Fruit fly (Drosophila melanogaster): ENCODE data around the gene Naa30B.

The Naa30B gene

dm6 chr3L:1489523-1489922 lies 17.7 kb upstream of the Naa30B start, which contains the start of gene stet (continued):
- no peak for TF ChIP-seq z (GFP tag; IDR thresholded peaks at IDR 0.05)
- no peak for TF ChIP-seq Hr39 (optimal IDR thresholded peaks at IDR 0.05)
- TF ChIP-seq CG4730 (GFP tag; IDR thresholded peaks at IDR 0.05) = no peak
- TF ChIP-seq CG3995 (GFP tag; optimal IDR thresholded peaks at IDR 0.05) = no peak
- no peak for TF ChIP-seq Camta (GFP tag; optimal IDR thresholded peaks at IDR 0.05)
- 0 out of 3 replicates have a peak, but pooled peaks have one; percentile 18 for TF ChIP-seq Opbp (GFP tag; IDR thresholded peaks at IDR 0.05; ENCODE audit: partially characterized antibody)
- TF ChIP-seq CG18262 (tag; optimal IDR thresholded peaks at IDR 0.05) = no peak
- TF ChIP-seq CG7987 (GFP tag; optimal IDR thresholded peaks at IDR 0.05) = no peak
- peak; percentile 11 for TF ChIP-seq Ets97D (GFP tag; optimal IDR thresholded peaks at IDR 0.05)
- no peak for TF ChIP-seq schlank (tag; optimal IDR thresholded peaks at IDR 0.05)
- TF ChIP-seq Fer1 (GFP tag; optimal IDR thresholded peaks at IDR 0.05) = peak; percentile 27
- no peak for TF ChIP-seq C15 (GFP tag; IDR thresholded peaks at IDR 0.05)
- no peak for TF ChIP-seq Hmr (GFP tag; optimal IDR thresholded peaks at IDR 0.05)
- no peak for TF ChIP-seq Sry-δ (GFP tag; optimal IDR thresholded peaks at IDR 0.05)
- no peak for TF ChIP-seq CG9876 (GFP tag; optimal IDR thresholded peaks at IDR 0.05)
- TF ChIP-seq Oli (tag; optimal IDR thresholded peaks at IDR 0.05) = no peak
- TF ChIP-seq cato (GFP tag; optimal IDR thresholded peaks at IDR 0.05; ENCODE audit: borderline replicate concordance) = no peak
- no peak for TF ChIP-seq lab (GFP tag; optimal IDR thresholded peaks at IDR 0.05)
- TF ChIP-seq Neu2 (GFP tag; optimal IDR thresholded peaks at IDR 0.05; ENCODE audit: borderline replicate concordance) = no peak
- no peak for TF ChIP-seq danr (GFP tag; IDR thresholded peaks at IDR 0.05)
- TF ChIP-seq Spps (tag; optimal IDR thresholded peaks at IDR 0.05) = no peak
- TF ChIP-seq Eip74EF (GFP tag; optimal IDR thresholded peaks at IDR 0.05) = no peak
- no peak for TF ChIP-seq CG7372 (GFP tag; IDR thresholded peaks at IDR 0.05)
- no peak for TF ChIP-seq CG10209 (GFP tag; optimal IDR thresholded peaks at IDR 0.05)
- no peak for TF ChIP-seq CG11696 (GFP tag; IDR thresholded peaks at IDR 0.05)
- TF ChIP-seq sens-2 (GFP tag; IDR thresholded peaks at IDR 0.05) = no peak
- TF ChIP-seq zen (tag; optimal IDR thresholded peaks at IDR 0.05) = no peak
- no peak for TF ChIP-seq mam (GFP tag; optimal IDR thresholded peaks at IDR 0.05)
- TF ChIP-seq pho (GFP tag; optimal IDR thresholded peaks at IDR 0.05) = no peak
- no peak for TF ChIP-seq CG17359 (tag; optimal IDR thresholded peaks at IDR 0.05)
- TF ChIP-seq CG9215 (GFP tag; IDR thresholded peaks at IDR 0.05) = no peak
- 0 out of 2 replicates have a peak, but pooled peaks have one; percentile 6 for TF ChIP-seq E2f2 (GFP tag; IDR thresholded peaks at IDR 0.05)
- TF ChIP-seq Bdp1 (GFP tag; optimal IDR thresholded peaks at IDR 0.05) = no peak
- TF ChIP-seq HLH3B (GFP tag; IDR thresholded peaks at IDR 0.05) = peak; percentile 35; the same call in 1 of the 2 replicates
- TF ChIP-seq Dip2 (GFP tag; IDR thresholded peaks at IDR 0.05) = no peak
- TF ChIP-seq CG1832 (GFP tag; optimal IDR thresholded peaks at IDR 0.05) = no peak
- peak; percentile 44 for TF ChIP-seq CG10543 (GFP tag; optimal IDR thresholded peaks at IDR 0.05)
- no peak for TF ChIP-seq jigr1 (GFP tag; IDR thresholded peaks at IDR 0.05)
- TF ChIP-seq Rx (GFP tag; IDR thresholded peaks at IDR 0.05) = no peak
- no peak for TF ChIP-seq lbe (GFP tag; optimal IDR thresholded peaks at IDR 0.05)
- no peak for TF ChIP-seq sim (GFP tag; IDR thresholded peaks at IDR 0.05)
- no peak for TF ChIP-seq CG10267 (tag; optimal IDR thresholded peaks at IDR 0.05)
- TF ChIP-seq CG17385 (GFP tag; optimal IDR thresholded peaks at IDR 0.05) = no peak
- no peak for TF ChIP-seq dmrt99B (tag; optimal IDR thresholded peaks at IDR 0.05)
- TF ChIP-seq CG2678 (tag; optimal IDR thresholded peaks at IDR 0.05) = no peak
- TF ChIP-seq CG42726 (GFP tag; IDR thresholded peaks at IDR 0.05; ENCODE audit: partially characterized antibody) = peak; percentile 24; the same call in 1 of the 2 replicates
- peak; percentile 13 for TF ChIP-seq CG13894 (tag; optimal IDR thresholded peaks at IDR 0.05)
- TF ChIP-seq CG18011 (GFP tag; optimal IDR thresholded peaks at IDR 0.05) = no peak
- TF ChIP-seq Doc3 (GFP tag; IDR thresholded peaks at IDR 0.05; ENCODE audit: partially characterized antibody) = no peak
- no peak for TF ChIP-seq CG4707 (GFP tag; optimal IDR thresholded peaks at IDR 0.05)
- no peak for TF ChIP-seq hth (optimal IDR thresholded peaks at IDR 0.05)

Measured in whole organism, embryonic.